Fruit fly (Drosophila melanogaster): ENCODE results near the gene GstD10.

The GstD10 gene

dm6 chr3R:12359837-12360236 lies 5.7 kb downstream of the GstD10 start, which contains the start of gene CG4115:
TSS of gene CG4115 (plus strand) at chr3R:12360008.
- TF ChIP-seq Myc (optimal IDR thresholded peaks at IDR 0.05) (no peak), insv (optimal IDR thresholded peaks at IDR 0.05) (no peak), ttk (optimal IDR thresholded peaks at IDR 0.05) (no peak), psq (optimal IDR thresholded peaks at IDR 0.05) (no peak), Sin3A (optimal IDR thresholded peaks at IDR 0.05) (no peak), h (optimal IDR thresholded peaks at IDR 0.05) (no peak)

- TF ChIP-seq Myc (optimal IDR thresholded peaks at IDR 0.05): no peak
- TF ChIP-seq ttk (optimal IDR thresholded peaks at IDR 0.05): no peak
- TF ChIP-seq Sin3A (optimal IDR thresholded peaks at IDR 0.05): no peak
- TF ChIP-seq insv (optimal IDR thresholded peaks at IDR 0.05): no peak
- no peak for TF ChIP-seq psq (optimal IDR thresholded peaks at IDR 0.05)
- TF ChIP-seq h (optimal IDR thresholded peaks at IDR 0.05): no peak
Measured at dm6 chr3R:12356044-12356443, 9.5 kb downstream of the GstD10 start, which contains the start of gene MBD-R2. TSS of gene MBD-R2 (minus strand) at chr3R:12356265.

- TF ChIP-seq Sin3A (optimal IDR thresholded peaks at IDR 0.05) (no peak), h (optimal IDR thresholded peaks at IDR 0.05) (no peak), ttk (optimal IDR thresholded peaks at IDR 0.05) (no peak), insv (optimal IDR thresholded peaks at IDR 0.05) (no peak), Myc (optimal IDR thresholded peaks at IDR 0.05) (no peak), psq (optimal IDR thresholded peaks at IDR 0.05) (no peak)
Measured at dm6 chr3R:12352003-12352402, 13.5 kb downstream of the GstD10 start, which contains the start of gene CG10041. TSS of gene CG10041 (minus strand) at chr3R:12352103.

dm6 chr3R:12350497-12350896 lies 15.0 kb downstream of the GstD10 start, which contains the start of gene CG10038:
TSS of gene CG10038 (minus strand) at chr3R:12350644.
- no peak for TF ChIP-seq Myc (optimal IDR thresholded peaks at IDR 0.05)
- TF ChIP-seq Sin3A (optimal IDR thresholded peaks at IDR 0.05): no peak
- no peak for TF ChIP-seq psq (optimal IDR thresholded peaks at IDR 0.05)
- no peak for TF ChIP-seq insv (optimal IDR thresholded peaks at IDR 0.05)
- TF ChIP-seq h (optimal IDR thresholded peaks at IDR 0.05): no peak
- TF ChIP-seq ttk (optimal IDR thresholded peaks at IDR 0.05): no peak

- TF ChIP-seq psq (optimal IDR thresholded peaks at IDR 0.05) (no peak), insv (optimal IDR thresholded peaks at IDR 0.05) (no peak), h (optimal IDR thresholded peaks at IDR 0.05) (no peak), Myc (optimal IDR thresholded peaks at IDR 0.05) (no peak), Sin3A (optimal IDR thresholded peaks at IDR 0.05) (no peak), ttk (optimal IDR thresholded peaks at IDR 0.05) (no peak)
Measured at dm6 chr3R:12347659-12348058, 17.9 kb downstream of the GstD10 start.

- TF ChIP-seq h (optimal IDR thresholded peaks at IDR 0.05): no peak
- TF ChIP-seq Myc (optimal IDR thresholded peaks at IDR 0.05): no peak
Measured at dm6 chr3R:12345989-12346388, 19.5 kb downstream of the GstD10 start.

- TF ChIP-seq ttk (optimal IDR thresholded peaks at IDR 0.05): no peak
- TF ChIP-seq Sin3A (optimal IDR thresholded peaks at IDR 0.05): no peak
- no peak for TF ChIP-seq h (optimal IDR thresholded peaks at IDR 0.05)
- TF ChIP-seq psq (optimal IDR thresholded peaks at IDR 0.05): no peak
- no peak for TF ChIP-seq Myc (optimal IDR thresholded peaks at IDR 0.05)
- TF ChIP-seq insv (optimal IDR thresholded peaks at IDR 0.05): no peak
Measured at dm6 chr3R:12344914-12345549, 20.5 kb downstream of the GstD10 start.

- TF ChIP-seq insv (optimal IDR thresholded peaks at IDR 0.05) (no peak), Sin3A (optimal IDR thresholded peaks at IDR 0.05) (no peak), ttk (optimal IDR thresholded peaks at IDR 0.05) (no peak), psq (optimal IDR thresholded peaks at IDR 0.05) (no peak), Myc (optimal IDR thresholded peaks at IDR 0.05) (no peak), h (optimal IDR thresholded peaks at IDR 0.05) (no peak)
Measured at dm6 chr3R:12341374-12341773, 24.2 kb downstream of the GstD10 start, which contains the start of gene Sgsf. TSS of gene Sgsf (plus strand) at chr3R:12341674.

dm6 chr3R:12329827-12330226 lies 35.7 kb downstream of the GstD10 start:
- TF ChIP-seq psq (optimal IDR thresholded peaks at IDR 0.05): no peak
- TF ChIP-seq ttk (optimal IDR thresholded peaks at IDR 0.05): no peak
- no peak for TF ChIP-seq h (optimal IDR thresholded peaks at IDR 0.05)
- TF ChIP-seq Myc (optimal IDR thresholded peaks at IDR 0.05): no peak
- no peak for TF ChIP-seq insv (optimal IDR thresholded peaks at IDR 0.05)
- no peak for TF ChIP-seq Sin3A (optimal IDR thresholded peaks at IDR 0.05)

dm6 chr3R:12326855-12327254 lies 38.7 kb downstream of the GstD10 start:
- TF ChIP-seq ttk (optimal IDR thresholded peaks at IDR 0.05) (no peak), psq (optimal IDR thresholded peaks at IDR 0.05) (no peak), Sin3A (optimal IDR thresholded peaks at IDR 0.05) (no peak), Myc (optimal IDR thresholded peaks at IDR 0.05) (no peak), insv (optimal IDR thresholded peaks at IDR 0.05) (no peak), h (optimal IDR thresholded peaks at IDR 0.05) (no peak)

- no peak for TF ChIP-seq psq (optimal IDR thresholded peaks at IDR 0.05)
- TF ChIP-seq h (optimal IDR thresholded peaks at IDR 0.05): no peak
- TF ChIP-seq Sin3A (optimal IDR thresholded peaks at IDR 0.05): no peak
- TF ChIP-seq insv (optimal IDR thresholded peaks at IDR 0.05): no peak
- TF ChIP-seq ttk (optimal IDR thresholded peaks at IDR 0.05): no peak
- TF ChIP-seq Myc (optimal IDR thresholded peaks at IDR 0.05): no peak
Measured at dm6 chr3R:12323221-12323620, 42.3 kb downstream of the GstD10 start, which contains the start of gene CG10013. TSS of gene CG10013 (plus strand) at chr3R:12323521.

- TF ChIP-seq h (optimal IDR thresholded peaks at IDR 0.05) (no peak), Sin3A (optimal IDR thresholded peaks at IDR 0.05) (no peak), Myc (optimal IDR thresholded peaks at IDR 0.05) (no peak), ttk (optimal IDR thresholded peaks at IDR 0.05) (no peak), psq (optimal IDR thresholded peaks at IDR 0.05) (no peak), insv (optimal IDR thresholded peaks at IDR 0.05) (no peak)
Measured at dm6 chr3R:12317325-12317724, 48.2 kb downstream of the GstD10 start.

dm6 chr3R:12316420-12316819 lies 49.1 kb downstream of the GstD10 start:
- TF ChIP-seq Myc (optimal IDR thresholded peaks at IDR 0.05): no peak
- no peak for TF ChIP-seq psq (optimal IDR thresholded peaks at IDR 0.05)
- TF ChIP-seq insv (optimal IDR thresholded peaks at IDR 0.05): no peak
- no peak for TF ChIP-seq ttk (optimal IDR thresholded peaks at IDR 0.05)
- TF ChIP-seq h (optimal IDR thresholded peaks at IDR 0.05): no peak
- no peak for TF ChIP-seq Sin3A (optimal IDR thresholded peaks at IDR 0.05)

Data from Kc167 (cell line).